Fruit fly (Drosophila melanogaster) whole organism, embryonic: ENCODE results near the gene CG2854.

ENCODE experiments used
- Abd-B ChIP-seq: fragments of 200-800 bp; sonication (Bioruptor generic); optimal IDR thresholded peaks from 2 replicates; lab custom pipeline; 2018; ENCODE audit warnings: missing biosample characterization, mild to moderate bottlenecking, missing genetic modification characterization, moderate library complexity
- CG10366 ChIP-seq: fragments of 200-800 bp; sonication (Bioruptor generic); IDR thresholded peaks from 2 replicates; pipeline ENCODE4 v1.3.6; 2022; ENCODE audit warnings: missing biosample characterization, missing genetic modification characterization
- CG11398 ChIP-seq: fragments of 200-800 bp; sonication (Bioruptor generic); optimal IDR thresholded peaks from 2 replicates; lab custom pipeline; 2016; ENCODE audit warnings: missing biosample characterization, missing genetic modification characterization
- CG11504 ChIP-seq: fragments of 200-800 bp; sonication (Bioruptor generic); optimal IDR thresholded peaks from 3 replicates; lab custom pipeline; 2019; ENCODE audit warnings: missing biosample characterization, mild to moderate bottlenecking, missing genetic modification characterization, moderate library complexity
- CG12071 ChIP-seq: fragments of 200-800 bp; sonication (Bioruptor generic); optimal IDR thresholded peaks from 3 replicates; lab custom pipeline; 2018; ENCODE audit warnings: missing biosample characterization, mild to moderate bottlenecking, missing genetic modification characterization
- CG12659 ChIP-seq: fragments of 200-800 bp; sonication (Bioruptor generic); optimal IDR thresholded peaks from 3 replicates; lab custom pipeline; 2017; ENCODE audit warnings: mild to moderate bottlenecking, missing biosample characterization, missing genetic modification reagents, missing genetic modification characterization
- CG13424 ChIP-seq: fragments of 200-800 bp; sonication (Bioruptor generic); optimal IDR thresholded peaks from 2 replicates; lab custom pipeline; 2019; ENCODE audit warnings: missing biosample characterization, mild to moderate bottlenecking, missing genetic modification characterization, moderate library complexity
- CG13624 ChIP-seq: fragments of 200-800 bp; sonication (Bioruptor generic); optimal IDR thresholded peaks from 2 replicates; lab custom pipeline; 2016; ENCODE audit warnings: missing biosample characterization, missing genetic modification characterization
- CG15269 ChIP-seq: fragments of 200-800 bp; sonication (Bioruptor generic); optimal IDR thresholded peaks from 2 replicates; lab custom pipeline; 2018; ENCODE audit warnings: missing biosample characterization, mild to moderate bottlenecking, missing genetic modification characterization, moderate library complexity
- CG17328 ChIP-seq: fragments of 200-800 bp; sonication (Bioruptor generic); IDR thresholded peaks from 2 replicates; pipeline ENCODE4 v1.3.6; 2022; ENCODE audit warnings: missing biosample characterization, missing genetic modification characterization
- CG17385 ChIP-seq: fragments of 200-800 bp; sonication (Bioruptor generic); optimal IDR thresholded peaks from 3 replicates; lab custom pipeline; 2018; ENCODE audit warnings: missing biosample characterization, mild to moderate bottlenecking, missing genetic modification characterization
- CG18476 ChIP-seq: fragments of 200-800 bp; sonication (Bioruptor generic); optimal IDR thresholded peaks from 2 replicates; lab custom pipeline; 2016; ENCODE audit warnings: missing biosample characterization, mild to moderate bottlenecking, missing genetic modification characterization
- CG32532 ChIP-seq: fragments of 200-800 bp; sonication (Bioruptor generic); IDR thresholded peaks from 2 replicates; pipeline ENCODE4 v1.3.6; 2022; ENCODE audit warnings: missing biosample characterization, missing genetic modification characterization
- CG4424 ChIP-seq: fragments of 200-800 bp; sonication (Bioruptor generic); optimal IDR thresholded peaks from 3 replicates; lab custom pipeline; 2016; ENCODE audit warnings: missing biosample characterization, missing genetic modification characterization
- CG4730 ChIP-seq: fragments of 200-800 bp; sonication (Bioruptor generic); IDR thresholded peaks from 2 replicates; pipeline ENCODE4 v1.3.6; 2022; ENCODE audit warnings: missing biosample characterization, missing genetic modification characterization
- CG4854 ChIP-seq: fragments of 200-800 bp; sonication (Bioruptor generic); optimal IDR thresholded peaks from 2 replicates; lab custom pipeline; 2016; ENCODE audit warnings: missing biosample characterization, missing genetic modification characterization, inconsistent platforms
- CG7271 ChIP-seq: fragments of 200-800 bp; sonication (Bioruptor generic); optimal IDR thresholded peaks from 2 replicates; lab custom pipeline; 2018; ENCODE audit warnings: missing biosample characterization, mild to moderate bottlenecking, missing genetic modification characterization, moderate library complexity
- CG7745 ChIP-seq: fragments of 200-800 bp; sonication (Bioruptor generic); optimal IDR thresholded peaks from 2 replicates; lab custom pipeline; 2018; ENCODE audit warnings: missing biosample characterization, mild to moderate bottlenecking, missing genetic modification characterization, moderate library complexity
- CG7786 ChIP-seq: fragments of 200-800 bp; sonication (Bioruptor generic); optimal IDR thresholded peaks from 2 replicates; lab custom pipeline; 2016; ENCODE audit warnings: missing biosample characterization, missing genetic modification characterization
- CG7928 ChIP-seq: fragments of 200-800 bp; sonication (Bioruptor generic); optimal IDR thresholded peaks from 2 replicates; lab custom pipeline; 2017; ENCODE audit warnings: missing biosample characterization, mild to moderate bottlenecking, missing genetic modification characterization
- CG8359 ChIP-seq: fragments of 200-800 bp; sonication (Bioruptor generic); optimal IDR thresholded peaks from 2 replicates; lab custom pipeline; 2017; ENCODE audit warnings: missing biosample characterization, mild to moderate bottlenecking, missing genetic modification characterization, borderline replicate concordance
- CTCF ChIP-seq: fragments of 200-800 bp; sonication (Bioruptor generic); optimal IDR thresholded peaks from 2 replicates; lab custom pipeline; 2017; ENCODE audit warnings: missing biosample characterization, mild to moderate bottlenecking, missing genetic modification characterization, moderate library complexity
- Dbx ChIP-seq: fragments of 200-800 bp; sonication (Bioruptor generic); IDR thresholded peaks from 3 replicates; pipeline ENCODE4 v1.3.6; 2022; ENCODE audit warnings: missing biosample characterization, missing genetic modification characterization
- Dip3 ChIP-seq: fragments of 200-800 bp; sonication (Bioruptor generic); optimal IDR thresholded peaks from 3 replicates; lab custom pipeline; 2016; ENCODE audit warnings: missing biosample characterization, missing genetic modification characterization
- Dp ChIP-seq: fragments of 200-800 bp; sonication (Bioruptor generic); optimal IDR thresholded peaks from 2 replicates; lab custom pipeline; 2018; ENCODE audit warnings: missing biosample characterization, mild to moderate bottlenecking, missing genetic modification characterization, moderate library complexity
- Dref ChIP-seq: fragments of 200-800 bp; sonication (Bioruptor generic); IDR thresholded peaks from 2 replicates; pipeline ENCODE4 v1.3.6; 2022; ENCODE audit warnings: missing biosample characterization, missing genetic modification characterization
- Gsc ChIP-seq: fragments of 200-800 bp; sonication (Bioruptor generic); IDR thresholded peaks from 2 replicates; pipeline ENCODE4 v1.3.6; 2022; ENCODE audit warnings: missing biosample characterization, missing genetic modification characterization
- Hr3 ChIP-seq: fragments of 200-800 bp; sonication (Bioruptor generic); optimal IDR thresholded peaks from 3 replicates; lab custom pipeline; 2016; ENCODE audit warnings: missing biosample characterization, missing genetic modification characterization
- Hr39 ChIP-seq: fragments of >200 bp; optimal IDR thresholded peaks from 2 replicates; lab custom pipeline; 2017
- Lpt ChIP-seq: fragments of >200 bp; optimal IDR thresholded peaks from 2 replicates; lab custom pipeline; 2018; ENCODE audit warnings: missing biosample characterization, missing genetic modification characterization
- MESR4 ChIP-seq: fragments of 200-800 bp; sonication (Bioruptor generic); optimal IDR thresholded peaks from 2 replicates; lab custom pipeline; 2018; ENCODE audit warnings: missing biosample characterization, mild to moderate bottlenecking, missing genetic modification characterization, moderate library complexity
- Optix ChIP-seq: fragments of 200-800 bp; sonication (Bioruptor generic); IDR thresholded peaks from 3 replicates; pipeline ENCODE4 v1.3.6; 2022; ENCODE audit warnings: missing biosample characterization, missing genetic modification characterization
- Six4 ChIP-seq: fragments of 200-800 bp; sonication (Bioruptor generic); optimal IDR thresholded peaks from 2 replicates; lab custom pipeline; 2016; ENCODE audit warnings: missing biosample characterization, missing genetic modification characterization
- Ssrp ChIP-seq: fragments of 200-800 bp; sonication (Bioruptor generic); optimal IDR thresholded peaks from 2 replicates; lab custom pipeline; 2018; ENCODE audit warnings: missing biosample characterization, mild to moderate bottlenecking, missing genetic modification characterization, moderate library complexity
- Taf1 ChIP-seq: fragments of 200-800 bp; sonication (Bioruptor generic); IDR thresholded peaks from 2 replicates; pipeline ENCODE4 v1.3.6; 2022; ENCODE audit warnings: missing biosample characterization, missing genetic modification characterization
- az2 ChIP-seq: fragments of 200-800 bp; sonication (Bioruptor generic); optimal IDR thresholded peaks from 3 replicates; lab custom pipeline; 2016; ENCODE audit warnings: missing biosample characterization, missing genetic modification characterization
- cad ChIP-seq: fragments of >200 bp; optimal IDR thresholded peaks from 2 replicates; lab custom pipeline; 2017; ENCODE audit warnings: missing biosample characterization, missing genetic modification characterization
- chn ChIP-seq: fragments of 200-800 bp; sonication (Bioruptor generic); optimal IDR thresholded peaks from 2 replicates; lab custom pipeline; 2016; ENCODE audit warnings: missing biosample characterization, missing genetic modification characterization
- cwo ChIP-seq: fragments of 200-800 bp; sonication (Bioruptor generic); optimal IDR thresholded peaks from 3 replicates; lab custom pipeline; 2017; ENCODE audit warnings: missing biosample characterization, missing genetic modification characterization, mild to moderate bottlenecking, moderate library complexity, missing genetic modification reagents
- ewg ChIP-seq: fragments of 200-800 bp; sonication (Bioruptor generic); optimal IDR thresholded peaks from 3 replicates; lab custom pipeline; 2017; ENCODE audit warnings: mild to moderate bottlenecking, missing biosample characterization, missing genetic modification reagents, missing genetic modification characterization
- exex ChIP-seq: fragments of 200-800 bp; sonication (Bioruptor generic); optimal IDR thresholded peaks from 4 replicates; lab custom pipeline; 2018; ENCODE audit warnings: missing biosample characterization, mild to moderate bottlenecking, missing genetic modification characterization, moderate library complexity
- fd3F ChIP-seq: fragments of 200-800 bp; sonication (Bioruptor generic); optimal IDR thresholded peaks from 2 replicates; lab custom pipeline; 2018; ENCODE audit warnings: missing biosample characterization, mild to moderate bottlenecking, missing genetic modification characterization, moderate library complexity
- fd64A ChIP-seq: fragments of 200-800 bp; sonication (Bioruptor generic); optimal IDR thresholded peaks from 3 replicates; lab custom pipeline; 2018; ENCODE audit warnings: missing biosample characterization, mild to moderate bottlenecking, missing genetic modification characterization
- lola ChIP-seq, 3 experiments: fragments of >200 bp in 2 of 3; fragments of 200-800 bp in 1 of 3; sonication (Bioruptor generic) in 1 of 3; optimal IDR thresholded peaks; 2 replicates each; lab custom pipeline; 2017 to 2019; ENCODE audit warnings: missing biosample characterization in 3 of 3, missing genetic modification characterization in 3 of 3, mild to moderate bottlenecking in 1 of 3, moderate library complexity in 1 of 3
- org-1 ChIP-seq: fragments of 200-800 bp; sonication (Bioruptor generic); optimal IDR thresholded peaks from 2 replicates; lab custom pipeline; 2017; ENCODE audit warnings: missing biosample characterization, missing genetic modification characterization
- sens-2 ChIP-seq: fragments of 200-800 bp; sonication (Bioruptor generic); IDR thresholded peaks from 2 replicates; pipeline ENCODE4 v1.3.6; 2022; ENCODE audit warnings: missing biosample characterization, missing genetic modification characterization
- vfl ChIP-seq: fragments of 200-800 bp; sonication (Bioruptor generic); optimal IDR thresholded peaks from 2 replicates; lab custom pipeline; 2016; ENCODE audit warnings: missing biosample characterization, missing genetic modification characterization
- yki ChIP-seq: fragments of >200 bp; optimal IDR thresholded peaks from 3 replicates; lab custom pipeline; 2018
- zfh2 ChIP-seq: fragments of 200-800 bp; sonication (Bioruptor generic); optimal IDR thresholded peaks from 2 replicates; lab custom pipeline; 2016; ENCODE audit warnings: missing biosample characterization, missing genetic modification characterization

Gene CG2854

dm6 chrX:2298708-2299370 lies 28.1 kb upstream of the CG2854 start (continued):
- TF ChIP-seq MESR4 (peak; percentile 25), CG7786 (GFP tag; lab: Kevin White, UChicago) (peak; percentile 70), zfh2 (GFP tag; lab: Kevin White, UChicago) (no peak), CG4730 (GFP tag; lab: Robert Waterston, UW) (peak; percentile 48), Abd-B (peak; percentile 64), CG17385 (peak; percentile 79), CG7928 (GFP tag; lab: Kevin White, UChicago) (no peak), CG8359 (peak; percentile 69), vfl (GFP tag; lab: Kevin White, UChicago) (peak; percentile 29), sens-2 (GFP tag; lab: Robert Waterston, UW) (peak; percentile 92), Gsc (GFP tag; lab: Robert Waterston, UW) (no peak)

- peak; percentile 58 for TF ChIP-seq exex
- peak; percentile 93 for TF ChIP-seq az2 (GFP tag; lab: Kevin White, UChicago)
- peak; percentile 94 for TF ChIP-seq fd64A (GFP tag; lab: Kevin White, UChicago)
- peak; percentile 84 for TF ChIP-seq CG4424
- peak; percentile 90 for TF ChIP-seq Hr3 (GFP tag; lab: Kevin White, UChicago)
- TF ChIP-seq CG12659 (GFP tag; lab: Kevin White, UChicago) = peak; percentile 97
- TF ChIP-seq fd3F (GFP tag; lab: Kevin White, UChicago) = peak; percentile 94
- peak; percentile 96 for TF ChIP-seq CG11504
- peak; percentile 95 for TF ChIP-seq ewg (GFP tag; lab: Kevin White, UChicago)
- peak; percentile 30 for TF ChIP-seq Dp
- peak; percentile 96 for TF ChIP-seq CG32532 (GFP tag; lab: Robert Waterston, UW)
- peak; percentile 88 for TF ChIP-seq CG4854 (GFP tag; lab: Kevin White, UChicago)
- peak; percentile 86 for TF ChIP-seq CG13624
- TF ChIP-seq CG15269 (tag; lab: Kevin White, UChicago) = peak; percentile 97
- no peak for TF ChIP-seq yki (lab: Kevin White, UChicago)
- peak; percentile 98 for TF ChIP-seq CG10366 (GFP tag; lab: Robert Waterston, UW)
- no peak for TF ChIP-seq cad (GFP tag; lab: Kevin White, UChicago)
- peak; percentile 95 for TF ChIP-seq Ssrp (tag; lab: Kevin White, UChicago)
- TF ChIP-seq CG7271 (tag; lab: Kevin White, UChicago) = peak; percentile 11
- peak; percentile 97 for TF ChIP-seq org-1 (GFP tag; lab: Kevin White, UChicago)
- peak; percentile 32; the same call in 1 of the 2 replicates for TF ChIP-seq Dref
- TF ChIP-seq Lpt (GFP tag; lab: Kevin White, UChicago) = no peak
- peak; percentile 94 for TF ChIP-seq CG11398 (GFP tag; lab: Kevin White, UChicago)
- TF ChIP-seq CG13424 (tag; lab: Kevin White, UChicago) = peak; percentile 93
- peak; percentile 92 for TF ChIP-seq CG18476 (GFP tag; lab: Kevin White, UChicago)
- peak in 1 of 3 experiments; percentile 85 for TF ChIP-seq lola (GFP tag; optimal IDR thresholded peaks at IDR 0.05; lab: Kevin White, UChicago)
- TF ChIP-seq Hr39 (lab: Kevin White, UChicago) = no peak
- peak; percentile 97 for TF ChIP-seq CG12071 (GFP tag; lab: Kevin White, UChicago)
- TF ChIP-seq CTCF (GFP tag; lab: Kevin White, UChicago) = peak; percentile 62
- peak; percentile 79 for TF ChIP-seq Dbx (GFP tag; lab: Robert Waterston, UW)
- TF ChIP-seq Six4 (GFP tag; lab: Kevin White, UChicago) = peak; percentile 75
- TF ChIP-seq Taf1 (GFP tag; lab: Robert Waterston, UW) = peak; percentile 89
- TF ChIP-seq Optix (GFP tag; lab: Robert Waterston, UW) = peak; percentile 98
- TF ChIP-seq CG7745 (tag; lab: Kevin White, UChicago) = peak; percentile 39
- peak; percentile 93 for TF ChIP-seq Dip3 (GFP tag; lab: Kevin White, UChicago)
- TF ChIP-seq CG17328 (GFP tag; lab: Robert Waterston, UW) = peak; percentile 98
- peak; percentile 93 for TF ChIP-seq chn (GFP tag; lab: Kevin White, UChicago)
- TF ChIP-seq cwo (GFP tag; lab: Kevin White, UChicago) = peak; percentile 89
Measured at dm6 chrX:2300293-2301068, 26.4 kb upstream of the CG2854 start.
